Fruit fly (Drosophila melanogaster) whole organism, pupa: ENCODE results near the gene trk.

ENCODE experiments used
- CG10348 ChIP-seq: fragments of 200-800 bp; sonication (Bioruptor generic); IDR thresholded peaks from 2 replicates; pipeline ENCODE4 v1.3.6; 2022; ENCODE audit warnings: missing biosample characterization, missing genetic modification characterization
- CG12605 ChIP-seq: fragments of 200-800 bp; sonication (Bioruptor generic); IDR thresholded peaks from 2 replicates; pipeline ENCODE4 v1.3.6; 2022; ENCODE audit warnings: missing biosample characterization, missing genetic modification characterization
- CG13204 ChIP-seq: fragments of 200-800 bp; sonication (Bioruptor generic); optimal IDR thresholded peaks from 2 replicates; lab custom pipeline; 2018; ENCODE audit warnings: missing biosample characterization, mild to moderate bottlenecking, missing genetic modification characterization, moderate library complexity
- CG14655 ChIP-seq: fragments of 200-800 bp; sonication (Bioruptor generic); optimal IDR thresholded peaks from 3 replicates; lab custom pipeline; 2017; ENCODE audit warnings: mild to moderate bottlenecking, missing biosample characterization, missing genetic modification reagents, missing genetic modification characterization
- CG15710 ChIP-seq: fragments of 200-800 bp; sonication (Bioruptor generic); optimal IDR thresholded peaks from 2 replicates; lab custom pipeline; 2018; ENCODE audit warnings: missing biosample characterization, mild to moderate bottlenecking, missing genetic modification characterization, moderate library complexity
- CG17806 ChIP-seq: fragments of 200-800 bp; sonication (Bioruptor generic); optimal IDR thresholded peaks from 2 replicates; lab custom pipeline; 2018; ENCODE audit warnings: missing biosample characterization, mild to moderate bottlenecking, missing genetic modification characterization, moderate library complexity
- CG32121 ChIP-seq: fragments of 200-800 bp; sonication (Bioruptor generic); IDR thresholded peaks from 2 replicates; pipeline ENCODE4 v1.3.6; 2022; ENCODE audit warnings: missing biosample characterization, missing genetic modification characterization
- CG34367 ChIP-seq: fragments of 200-800 bp; sonication (Bioruptor generic); optimal IDR thresholded peaks from 2 replicates; lab custom pipeline; 2018; ENCODE audit warnings: missing biosample characterization, mild to moderate bottlenecking, missing genetic modification characterization
- CG4496 ChIP-seq: fragments of 200-800 bp; sonication (Bioruptor generic); IDR thresholded peaks from 3 replicates; pipeline ENCODE4 v1.3.6; 2022; ENCODE audit warnings: missing biosample characterization, missing genetic modification characterization
- CG8159 ChIP-seq: fragments of 200-800 bp; sonication (Bioruptor generic); optimal IDR thresholded peaks from 3 replicates; lab custom pipeline; 2018; ENCODE audit warnings: missing biosample characterization, mild to moderate bottlenecking, missing genetic modification characterization, moderate library complexity
- CG8301 ChIP-seq: fragments of 200-800 bp; sonication (Bioruptor generic); optimal IDR thresholded peaks from 2 replicates; lab custom pipeline; 2018; ENCODE audit warnings: missing biosample characterization, mild to moderate bottlenecking, missing genetic modification characterization
- CG9948 ChIP-seq: fragments of 200-800 bp; sonication (Bioruptor generic); optimal IDR thresholded peaks from 2 replicates; lab custom pipeline; 2018; ENCODE audit warnings: missing biosample characterization, mild to moderate bottlenecking, missing genetic modification characterization, moderate library complexity
- D1 ChIP-seq: fragments of 200-800 bp; sonication (Bioruptor generic); optimal IDR thresholded peaks from 2 replicates; lab custom pipeline; 2018; ENCODE audit warnings: missing biosample characterization, mild to moderate bottlenecking, missing genetic modification characterization, moderate library complexity
- EcR ChIP-seq: fragments of 200-800 bp; sonication (Bioruptor generic); optimal IDR thresholded peaks from 3 replicates; lab custom pipeline; 2019; ENCODE audit warnings: missing biosample characterization, missing genetic modification characterization, mild to moderate bottlenecking, moderate library complexity, missing genetic modification reagents
- Ets98B ChIP-seq: fragments of 200-800 bp; sonication (Bioruptor generic); IDR thresholded peaks from 2 replicates; pipeline ENCODE4 v1.3.6; 2022; ENCODE audit warnings: missing biosample characterization, missing genetic modification characterization
- Pif1A ChIP-seq: fragments of 200-800 bp; sonication (Bioruptor generic); optimal IDR thresholded peaks from 3 replicates; lab custom pipeline; 2016; ENCODE audit warnings: missing biosample characterization, missing genetic modification characterization
- Pif1B ChIP-seq: fragments of 200-800 bp; sonication (Bioruptor generic); optimal IDR thresholded peaks from 3 replicates; lab custom pipeline; 2016; ENCODE audit warnings: missing biosample characterization, missing genetic modification characterization
- Snoo ChIP-seq: fragments of 200-800 bp; sonication (Bioruptor generic); optimal IDR thresholded peaks from 3 replicates; lab custom pipeline; 2017; ENCODE audit warnings: missing biosample characterization, mild to moderate bottlenecking, missing genetic modification characterization, inconsistent platforms
- fd96Ca ChIP-seq: fragments of 200-800 bp; sonication (Bioruptor generic); IDR thresholded peaks from 3 replicates; pipeline ENCODE4 v1.3.6; 2022; ENCODE audit warnings: missing biosample characterization, missing genetic modification characterization
- gl ChIP-seq: fragments of 200-800 bp; sonication (Bioruptor generic); optimal IDR thresholded peaks from 2 replicates; lab custom pipeline; 2018; ENCODE audit warnings: missing biosample characterization, mild to moderate bottlenecking, missing genetic modification characterization
- rn ChIP-seq: fragments of 200-800 bp; sonication (Bioruptor generic); IDR thresholded peaks from 2 replicates; pipeline ENCODE4 v1.3.6; 2022; ENCODE audit warnings: missing biosample characterization, missing genetic modification characterization

Gene trk

dm6 chr2L:10255725-10256158 is 16.4 kb downstream of the trk start, which contains the start of gene CG5676:
CG5676 (minus strand) TSS chr2L:10255891.
- TF ChIP-seq EcR (no peak), Pif1A (GFP tag; lab: Kevin White, UChicago) (no peak), D1 (tag; lab: Kevin White, UChicago) (peak; percentile 67), CG14655 (no peak)

- no peak for TF ChIP-seq CG9948
- peak; percentile 69 for TF ChIP-seq EcR
Measured at dm6 chr2L:10251592-10251991, 20.5 kb downstream of the trk start, which contains the start of gene Ror. Ror (plus strand) TSS chr2L:10251843.

- TF ChIP-seq EcR: peak; percentile 43
- TF ChIP-seq CG13204 (GFP tag; lab: Kevin White, UChicago): no peak
- TF ChIP-seq CG15710 (tag; lab: Kevin White, UChicago): no peak
- TF ChIP-seq D1 (tag; lab: Kevin White, UChicago): no peak
- TF ChIP-seq fd96Ca (GFP tag; lab: Robert Waterston, UW): no peak
- TF ChIP-seq CG9948: no peak
Measured at dm6 chr2L:10250441-10250847, 21.7 kb downstream of the trk start, which contains the start of the genes bsk and CG31717. bsk (minus strand) TSS chr2L:10250501. CG31717 (plus strand) TSS chr2L:10250737.

dm6 chr2L:10249655-10250202 is 22.4 kb downstream of the trk start:
- TF ChIP-seq Pif1A (GFP tag; lab: Kevin White, UChicago): no peak
- TF ChIP-seq CG32121 (GFP tag; lab: Robert Waterston, UW): no peak
- TF ChIP-seq CG4496 (GFP tag; lab: Robert Waterston, UW): no peak

- TF ChIP-seq CG8159 (tag; lab: Kevin White, UChicago) (no peak), rn (GFP tag; lab: Robert Waterston, UW) (no peak), CG34367 (no peak), CG8301 (tag; lab: Kevin White, UChicago) (no peak), CG13204 (GFP tag; lab: Kevin White, UChicago) (no peak), D1 (tag; lab: Kevin White, UChicago) (no peak), CG32121 (GFP tag; lab: Robert Waterston, UW) (no peak), Ets98B (GFP tag; lab: Robert Waterston, UW) (no peak), gl (tag; lab: Kevin White, UChicago) (no peak), CG17806 (tag; lab: Kevin White, UChicago) (no peak), Pif1A (GFP tag; lab: Kevin White, UChicago) (no peak), CG4496 (GFP tag; lab: Robert Waterston, UW) (no peak), Snoo (no peak), EcR (no peak), CG14655 (no peak), CG9948 (no peak), CG10348 (GFP tag; lab: Robert Waterston, UW) (no peak), CG12605 (GFP tag; lab: Robert Waterston, UW) (no peak), Pif1B (no peak)
Measured at dm6 chr2L:10246785-10247190, 25.3 kb downstream of the trk start, which contains the start of gene chico. chico (minus strand) TSS chr2L:10247078.

dm6 chr2L:10238726-10239652 is 33.1 kb downstream of the trk start, which contains the start of gene me31B:
me31B (plus strand) TSS chr2L:10239341.
- TF ChIP-seq CG9948 (peak; percentile 16), EcR (no peak)

dm6 chr2L:10237725-10238446 is 34.2 kb downstream of the trk start, which contains the start of gene mthl15:
mthl15 (minus strand) TSS chr2L:10238317.
- TF ChIP-seq Snoo (no peak), Pif1A (GFP tag; lab: Kevin White, UChicago) (no peak), EcR (no peak), CG13204 (GFP tag; lab: Kevin White, UChicago) (no peak), rn (GFP tag; lab: Robert Waterston, UW) (no peak), CG32121 (GFP tag; lab: Robert Waterston, UW) (no peak), Pif1B (no peak), CG17806 (tag; lab: Kevin White, UChicago) (no peak), CG9948 (no peak), gl (tag; lab: Kevin White, UChicago) (no peak), CG12605 (GFP tag; lab: Robert Waterston, UW) (no peak), D1 (tag; lab: Kevin White, UChicago) (no peak), Ets98B (GFP tag; lab: Robert Waterston, UW) (no peak)
- TF ChIP-seq, all 21 proteins: peak for 0
